Worm (Caenorhabditis elegans) whole organism, L4 larva: ENCODE results near the gene Y5H2A.1.
A peak's percentile ranks its signal among the peaks of the same experiment; 100 is the strongest.

ENCODE experiments used
- F44E2.7 ChIP-seq: fragments of 200-800 bp; sonication (Bioruptor generic); IDR thresholded peaks from 2 replicates; pipeline ENCODE4 v2.1.2; 2022; ENCODE audit warnings: missing genetic modification characterization, missing compliant biosample characterization
- T26A8.4 ChIP-seq: fragments of 200-800 bp; sonication (Bioruptor generic); IDR thresholded peaks from 2 replicates; pipeline ENCODE4 v1.3.6; 2022; ENCODE audit warnings: missing genetic modification characterization, missing compliant biosample characterization
- Y105C5A.15 ChIP-seq: fragments of 200-800 bp; sonication (Bioruptor generic); IDR thresholded peaks from 2 replicates; pipeline ENCODE4 v1.3.6; 2022; ENCODE audit warnings: missing genetic modification characterization, missing compliant biosample characterization
- Y5F2A.4 ChIP-seq: fragments of 200-800 bp; sonication (Bioruptor generic); optimal IDR thresholded peaks from 2 replicates; lab custom pipeline; 2018; ENCODE audit warnings: mild to moderate bottlenecking, missing genetic modification characterization, missing compliant biosample characterization
- ZK337.2 ChIP-seq: fragments of 200-800 bp; sonication (Bioruptor generic); IDR thresholded peaks from 2 replicates; pipeline ENCODE4 v1.3.6; 2022; ENCODE audit warnings: missing genetic modification reagents, missing genetic modification characterization, missing compliant biosample characterization
- aha-1 ChIP-seq: fragments of 150-350 bp; peaks from one replicate; lab custom pipeline; 2014; ENCODE audit warnings: missing biosample characterization, missing genetic modification characterization
- aly-2 ChIP-seq: sonication (generic microtip); optimal IDR thresholded peaks from 2 replicates; lab custom pipeline; 2018; ENCODE audit warnings: missing biosample characterization, missing genetic modification characterization
- ceh-44 ChIP-seq: fragments of 200-800 bp; sonication (Bioruptor generic); IDR thresholded peaks from 2 replicates; pipeline ENCODE4 v1.3.6; 2022; ENCODE audit warnings: missing genetic modification reagents, missing genetic modification characterization, missing compliant biosample characterization
- ceh-62 ChIP-seq: sonication (generic microtip); optimal IDR thresholded peaks from 2 replicates; lab custom pipeline; 2017; ENCODE audit warnings: missing biosample characterization, missing genetic modification characterization
- ctbp-1 ChIP-seq: fragments of 200-800 bp; sonication (Bioruptor generic); IDR thresholded peaks from 2 replicates; pipeline ENCODE4 v1.3.6; 2022; ENCODE audit warnings: missing genetic modification reagents, missing genetic modification characterization, missing compliant biosample characterization
- daf-12 ChIP-seq: fragments of 150-350 bp; optimal IDR thresholded peaks from 2 replicates; lab custom pipeline; 2014; ENCODE audit warnings: missing biosample characterization, missing genetic modification reagents, missing genetic modification characterization
- daf-16 ChIP-seq, 3 experiments: sonication (generic microtip); optimal IDR thresholded peaks; 2 replicates each; lab custom pipeline; 2016 to 2017; ENCODE audit warnings: missing genetic modification characterization in 3 of 3, missing genetic modification reagents in 3 of 3, mild to moderate bottlenecking in 2 of 3, missing compliant biosample characterization in 2 of 3, missing biosample characterization in 1 of 3, moderate library complexity in 1 of 3
- dmd-8 ChIP-seq: fragments of 200-800 bp; sonication (Bioruptor generic); IDR thresholded peaks from 2 replicates; pipeline ENCODE4 v1.3.6; 2022; ENCODE audit warnings: missing genetic modification characterization, missing compliant biosample characterization
- dpl-1 ChIP-seq: fragments of 150-350 bp; optimal IDR thresholded peaks from 2 replicates; lab custom pipeline; 2014; ENCODE audit warnings: missing biosample characterization, missing genetic modification reagents, missing genetic modification characterization
- dve-1 ChIP-seq: sonication (generic microtip); optimal IDR thresholded peaks from 2 replicates; lab custom pipeline; 2017; ENCODE audit warnings: antibody characterized with exemption, mild to moderate bottlenecking, missing genetic modification characterization, missing compliant biosample characterization; ENCODE audit not compliant: insufficient read depth
- egl-27 ChIP-seq: sonication (generic microtip); optimal IDR thresholded peaks from 3 replicates; lab custom pipeline; 2017; ENCODE audit warnings: missing biosample characterization, missing genetic modification reagents, missing genetic modification characterization
- egl-43 ChIP-seq: fragments of 200-800 bp; sonication (Bioruptor generic); IDR thresholded peaks from 2 replicates; pipeline ENCODE4 v1.3.6; 2022; ENCODE audit warnings: missing genetic modification reagents, missing genetic modification characterization, missing compliant biosample characterization
- fos-1 ChIP-seq: fragments of 150-350 bp; optimal IDR thresholded peaks from 2 replicates; lab custom pipeline; 2014; ENCODE audit warnings: missing biosample characterization, missing genetic modification characterization
- hif-1 ChIP-seq, 2 experiments: sonication (generic microtip); optimal IDR thresholded peaks; 2 replicates each; lab custom pipeline; 2016 to 2017; ENCODE audit warnings: missing compliant biosample characterization in 2 of 2, missing genetic modification characterization in 2 of 2, missing genetic modification reagents in 2 of 2, missing genotype in 2 of 2, mild to moderate bottlenecking in 1 of 2
- hlh-11 ChIP-seq: fragments of 200-800 bp; sonication (Bioruptor generic); optimal IDR thresholded peaks from 2 replicates; lab custom pipeline; 2018; ENCODE audit warnings: mild to moderate bottlenecking, missing genetic modification characterization, missing compliant biosample characterization
- hlh-30 ChIP-seq: sonication (generic microtip); optimal IDR thresholded peaks from 2 replicates; lab custom pipeline; 2017; ENCODE audit warnings: antibody characterized with exemption, mild to moderate bottlenecking, missing genetic modification characterization, missing compliant biosample characterization; ENCODE audit not compliant: insufficient read depth
- jun-1 ChIP-seq: fragments of 150-350 bp; optimal IDR thresholded peaks from 2 replicates; lab custom pipeline; 2014; ENCODE audit warnings: missing biosample characterization, missing genetic modification reagents, missing genetic modification characterization
- lim-7 ChIP-seq: fragments of 200-800 bp; sonication (Bioruptor generic); IDR thresholded peaks from 2 replicates; pipeline ENCODE4 v1.3.6; 2022; ENCODE audit warnings: missing genetic modification characterization, missing compliant biosample characterization
- lin-13 ChIP-seq: fragments of 150-350 bp; optimal IDR thresholded peaks from 2 replicates; lab custom pipeline; 2014; ENCODE audit warnings: missing biosample characterization, missing genetic modification reagents, missing genetic modification characterization
- lin-15B ChIP-seq: fragments of 150-350 bp; sonication (generic microtip); optimal IDR thresholded peaks from 3 replicates; lab custom pipeline; 2014; ENCODE audit warnings: missing biosample characterization, missing genetic modification characterization
- lin-29 ChIP-seq: fragments of 200-800 bp; sonication (Bioruptor generic); IDR thresholded peaks from 2 replicates; pipeline ENCODE4 v1.3.6; 2022; ENCODE audit warnings: missing genetic modification reagents, missing genetic modification characterization, missing compliant biosample characterization
- lin-39 ChIP-seq: fragments of 150-350 bp; optimal IDR thresholded peaks from 2 replicates; lab custom pipeline; 2014; ENCODE audit warnings: missing biosample characterization, missing genetic modification reagents, missing genetic modification characterization
- madf-5 ChIP-seq, 2 experiments: fragments of 200-800 bp; sonication (Bioruptor generic); IDR thresholded peaks; 2 replicates each; pipeline ENCODE4 v1.3.6; 2022; ENCODE audit warnings: missing compliant biosample characterization in 2 of 2, missing genetic modification characterization in 2 of 2
- nhr-10 ChIP-seq: fragments of 150-350 bp; optimal IDR thresholded peaks from 2 replicates; lab custom pipeline; 2014; ENCODE audit warnings: missing biosample characterization, missing genetic modification characterization
- nhr-102 ChIP-seq: sonication (generic microtip); optimal IDR thresholded peaks from 2 replicates; lab custom pipeline; 2016; ENCODE audit warnings: mild to moderate bottlenecking, missing genetic modification characterization, moderate library complexity, missing compliant biosample characterization
- nhr-11 ChIP-seq: fragments of 150-350 bp; optimal IDR thresholded peaks from 2 replicates; lab custom pipeline; 2014; ENCODE audit warnings: missing biosample characterization, missing genetic modification characterization
- nhr-237 ChIP-seq: sonication (generic microtip); optimal IDR thresholded peaks from 2 replicates; lab custom pipeline; 2017; ENCODE audit warnings: missing biosample characterization, missing genetic modification characterization
- nhr-25 ChIP-seq: sonication (generic microtip); optimal IDR thresholded peaks from 2 replicates; lab custom pipeline; 2017; ENCODE audit warnings: missing genetic modification characterization, mild to moderate bottlenecking, missing compliant biosample characterization, antibody characterized with exemption, moderate library complexity, borderline replicate concordance; ENCODE audit not compliant: insufficient read depth
- nhr-42 ChIP-seq: fragments of 200-800 bp; sonication (Bioruptor generic); IDR thresholded peaks from 2 replicates; pipeline ENCODE4 v1.3.6; 2022; ENCODE audit warnings: missing genetic modification characterization, missing compliant biosample characterization
- nhr-48 ChIP-seq: sonication (generic microtip); optimal IDR thresholded peaks from 2 replicates; lab custom pipeline; 2016; ENCODE audit warnings: mild to moderate bottlenecking, missing genetic modification characterization, missing compliant biosample characterization
- nhr-6 ChIP-seq: fragments of 150-350 bp; optimal IDR thresholded peaks from 2 replicates; lab custom pipeline; 2014; ENCODE audit warnings: missing biosample characterization, missing genetic modification characterization
- nhr-76 ChIP-seq: fragments of 150-350 bp; optimal IDR thresholded peaks from 2 replicates; lab custom pipeline; 2014; ENCODE audit warnings: missing biosample characterization, missing genetic modification characterization
- nhr-77 ChIP-seq: fragments of 150-350 bp; optimal IDR thresholded peaks from 2 replicates; lab custom pipeline; 2014; ENCODE audit warnings: missing biosample characterization, missing genetic modification characterization
- php-3 ChIP-seq: fragments of 200-800 bp; sonication (Bioruptor generic); IDR thresholded peaks from 2 replicates; pipeline ENCODE4 v1.3.6; 2022; ENCODE audit warnings: missing genetic modification reagents, missing genetic modification characterization, missing compliant biosample characterization
- pqm-1 ChIP-seq: sonication (generic microtip); optimal IDR thresholded peaks from 2 replicates; lab custom pipeline; 2017; ENCODE audit warnings: missing biosample characterization, missing genetic modification characterization
- rbr-2 ChIP-seq: sonication (generic microtip); optimal IDR thresholded peaks from 2 replicates; lab custom pipeline; 2016; ENCODE audit warnings: missing genotype, missing genetic modification characterization, missing compliant biosample characterization
- saeg-2 ChIP-seq: fragments of 200-800 bp; sonication (Bioruptor generic); IDR thresholded peaks from 2 replicates; pipeline ENCODE4 v1.3.6; 2022; ENCODE audit warnings: missing genetic modification reagents, missing genetic modification characterization, missing compliant biosample characterization
- set-16 ChIP-seq: fragments of 200-800 bp; sonication (Bioruptor generic); IDR thresholded peaks from 2 replicates; pipeline ENCODE4 v1.3.6; 2022; ENCODE audit warnings: missing genetic modification reagents, missing genetic modification characterization, missing compliant biosample characterization
- snpc-1.2 ChIP-seq: fragments of 200-800 bp; sonication (Bioruptor generic); IDR thresholded peaks from 2 replicates; pipeline ENCODE4 v1.3.6; 2022; ENCODE audit warnings: missing genetic modification reagents, missing genetic modification characterization, missing compliant biosample characterization
- snpc-4 ChIP-seq: fragments of 150-350 bp; optimal IDR thresholded peaks from 2 replicates; lab custom pipeline; 2014; ENCODE audit warnings: missing biosample characterization, missing genetic modification characterization
- spr-1 ChIP-seq: sonication (generic microtip); optimal IDR thresholded peaks from 2 replicates; lab custom pipeline; 2016; ENCODE audit warnings: mild to moderate bottlenecking, missing genetic modification characterization, missing compliant biosample characterization
- spr-3 ChIP-seq: fragments of 200-800 bp; sonication (Bioruptor generic); optimal IDR thresholded peaks from 2 replicates; lab custom pipeline; 2018; ENCODE audit warnings: mild to moderate bottlenecking, missing genetic modification characterization, missing compliant biosample characterization
- vab-7 ChIP-seq: fragments of 200-800 bp; sonication (Bioruptor generic); IDR thresholded peaks from 2 replicates; pipeline ENCODE4 v1.3.6; 2022; ENCODE audit warnings: missing genetic modification reagents, missing genetic modification characterization, missing compliant biosample characterization

Gene Y5H2A.1

DNA sequence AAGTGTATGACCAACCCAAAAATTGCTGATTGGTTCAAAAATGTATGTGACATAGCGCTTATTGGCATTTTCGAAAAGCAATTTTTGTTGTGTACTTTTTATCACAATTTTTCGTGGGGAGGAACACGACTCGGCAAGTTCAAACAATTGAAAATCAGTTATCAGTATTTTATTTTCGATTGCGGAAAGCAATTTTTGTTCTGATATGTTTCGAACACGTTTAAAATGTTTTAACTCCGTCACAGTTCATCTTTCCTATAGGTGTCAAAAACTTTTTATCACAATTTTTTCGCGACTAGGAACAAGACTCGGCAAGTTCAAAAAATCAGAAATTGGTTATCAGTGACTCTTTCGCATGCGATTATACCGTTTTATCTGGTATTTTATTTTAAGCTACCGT is 36.6 kb upstream of the Y5H2A.1 start (continued):
- TF ChIP-seq Y105C5A.15 (GFP tag; lab: Robert Waterston, UW) (no peak), madf-5 (GFP tag; IDR thresholded peaks at IDR 0.05; lab: Robert Waterston, UW) (no peak), saeg-2 (no peak), nhr-42 (no peak), hif-1 (tag; optimal IDR thresholded peaks at IDR 0.05; lab: Kevin White, UChicago) (no peak), Y5F2A.4 (no peak), hlh-30 (no peak), lin-15B (tag; lab: Kevin White, UChicago) (no peak), nhr-11 (tag; lab: Kevin White, UChicago) (no peak), pqm-1 (tag; lab: Kevin White, UChicago) (peak; percentile 94), lin-29 (GFP tag; lab: Robert Waterston, UW) (no peak), nhr-102 (tag; lab: Kevin White, UChicago) (no peak), nhr-25 (tag; lab: Kevin White, UChicago) (no peak), set-16 (GFP tag; lab: Robert Waterston, UW) (no peak), dmd-8 (GFP tag; lab: Robert Waterston, UW) (no peak), lin-13 (GFP tag; lab: Kevin White, UChicago) (no peak), egl-43 (GFP tag; lab: Robert Waterston, UW) (no peak), ceh-44 (GFP tag; lab: Robert Waterston, UW) (no peak), dpl-1 (GFP tag; lab: Kevin White, UChicago) (no peak), T26A8.4 (GFP tag; lab: Robert Waterston, UW) (no peak), rbr-2 (no peak), ctbp-1 (no peak), php-3 (GFP tag; lab: Robert Waterston, UW) (0 out of 2 replicates have a peak, but pooled peaks have one; percentile 20), fos-1 (tag; lab: Kevin White, UChicago) (no peak), snpc-1.2 (GFP tag; lab: Robert Waterston, UW) (no peak), hlh-11 (peak; percentile 79), ZK337.2 (GFP tag; lab: Robert Waterston, UW) (no peak), jun-1 (tag; lab: Kevin White, UChicago) (no peak), spr-3 (GFP tag; lab: Kevin White, UChicago) (no peak), aly-2 (tag; lab: Kevin White, UChicago) (no peak), egl-27 (tag; lab: Kevin White, UChicago) (no peak), nhr-76 (tag; lab: Kevin White, UChicago) (no peak), nhr-77 (tag; lab: Kevin White, UChicago) (peak; percentile 89), vab-7 (GFP tag; lab: Robert Waterston, UW) (no peak)

DNA sequence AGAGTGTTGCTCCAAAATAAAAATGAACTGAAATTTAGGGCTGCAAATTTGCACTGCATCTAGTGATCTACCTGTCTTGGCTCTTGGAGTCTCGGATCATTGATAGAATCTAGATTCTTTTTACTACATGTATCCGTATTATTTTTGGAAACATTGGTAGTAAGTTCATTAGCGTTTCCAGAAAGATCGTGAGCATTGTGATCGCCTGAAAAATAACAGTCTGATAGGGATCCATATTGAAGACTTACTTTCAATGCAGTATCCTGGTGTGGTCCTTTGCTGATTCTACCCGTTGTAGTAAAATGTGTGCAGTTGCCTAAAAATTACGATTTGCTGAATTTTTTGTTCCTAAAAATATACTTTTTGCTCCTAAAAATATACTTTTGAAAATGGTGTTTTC is 34.7 kb upstream of the Y5H2A.1 start:
- peak; percentile 83 for TF ChIP-seq aha-1 (tag; lab: Kevin White, UChicago)
- no peak for TF ChIP-seq nhr-6
- TF ChIP-seq, all 104 proteins: peak for 1

DNA sequence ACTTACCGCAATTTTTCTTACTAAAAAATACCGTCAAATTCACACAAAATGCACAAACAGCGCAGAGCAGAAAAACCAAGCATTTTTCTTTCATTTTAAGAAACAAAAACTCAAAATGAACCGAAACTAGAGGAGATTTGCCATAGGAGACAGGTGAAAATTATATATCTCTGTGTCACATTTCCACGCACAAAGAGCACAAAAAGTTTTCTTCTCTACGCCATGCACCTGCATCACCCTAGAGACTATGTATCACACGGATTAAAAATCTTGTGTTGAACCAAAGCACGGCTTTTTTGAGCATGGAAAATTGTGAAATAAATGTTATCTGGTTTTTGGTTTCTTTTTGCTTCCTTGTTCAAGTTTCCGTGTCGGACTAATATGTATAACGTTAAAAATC is 32.1 kb upstream of the Y5H2A.1 start, which contains the start of gene irld-15:
Gene irld-15 (minus strand): TSS at position 101 of the 400 bp plus-strand sequence.
- TF ChIP-seq lin-39 (tag; lab: Kevin White, UChicago) (no peak), F44E2.7 (no peak)

DNA sequence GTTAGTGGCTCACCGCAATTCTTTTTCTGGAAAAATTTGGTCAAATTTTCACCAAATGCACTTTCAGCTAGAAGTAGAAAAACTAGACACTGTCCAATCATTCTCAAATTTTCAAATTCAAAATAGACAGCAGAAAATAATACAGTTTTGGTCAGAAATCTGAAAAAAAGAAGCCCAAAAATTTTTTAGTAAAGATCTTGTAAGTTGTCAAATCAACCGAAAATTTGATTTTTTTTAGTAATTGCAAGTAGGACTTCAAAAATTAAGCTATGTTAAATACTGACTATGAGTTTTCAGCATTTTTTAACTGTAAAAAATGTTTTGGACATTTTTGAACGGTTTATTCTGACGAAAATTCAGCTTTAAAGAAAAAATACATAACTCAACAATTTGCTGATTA is 29.3 kb upstream of the Y5H2A.1 start, which contains the start of gene Y19D10B.8:
Gene Y19D10B.8 (minus strand): TSS at position 101 of the 400 bp plus-strand sequence.
- no peak for TF ChIP-seq dpl-1 (GFP tag; lab: Kevin White, UChicago)
- no peak for TF ChIP-seq dve-1 (tag; lab: Kevin White, UChicago)
- no peak for TF ChIP-seq nhr-48 (tag; lab: Kevin White, UChicago)
- no peak for TF ChIP-seq snpc-4 (tag; lab: Kevin White, UChicago)
- no peak for TF ChIP-seq lim-7
- no peak for TF ChIP-seq daf-16 (GFP tag; optimal IDR thresholded peaks at IDR 0.05; lab: Kevin White, UChicago)
- TF ChIP-seq daf-16 (tag; optimal IDR thresholded peaks at IDR 0.05; lab: Kevin White, UChicago) = no peak
- TF ChIP-seq hif-1 (tag; optimal IDR thresholded peaks at IDR 0.05; lab: Kevin White, UChicago) = no peak
- no peak for TF ChIP-seq nhr-10 (tag; lab: Kevin White, UChicago)
- TF ChIP-seq spr-1 (tag; lab: Kevin White, UChicago) = no peak
- TF ChIP-seq Y5F2A.4 = no peak
- TF ChIP-seq ceh-62 (tag; lab: Kevin White, UChicago) = no peak
- TF ChIP-seq daf-12 (tag; lab: Kevin White, UChicago) = no peak
- TF ChIP-seq madf-5 (GFP tag; IDR thresholded peaks at IDR 0.05; lab: Robert Waterston, UW) = no peak
- no peak for TF ChIP-seq nhr-237 (tag; lab: Kevin White, UChicago)
- TF ChIP-seq Y105C5A.15 (GFP tag; lab: Robert Waterston, UW) = no peak
